Worm (Caenorhabditis elegans): ENCODE measurements around the gene T13C5.3.

ce11 chrX:6224841-6225240 is 46.5 kb downstream of the T13C5.3 start:
- TF ChIP-seq tab-1 (GFP tag; IDR thresholded peaks at IDR 0.05) (no peak), flt-1 (GFP tag; IDR thresholded peaks at IDR 0.05) (no peak), med-1 (GFP tag; optimal IDR thresholded peaks at IDR 0.05; ENCODE audit: insufficient read depth) (no peak), klf-2 (GFP tag; conservative IDR thresholded peaks at IDR 0.05) (no peak), T22C8.4 (GFP tag; IDR thresholded peaks at IDR 0.05) (peak; percentile 53)
